Worm (Caenorhabditis elegans) whole organism, L1 larva: Measurements from ENCODE around the gene H28G03.3.

Experiments
- C34B4.2 ChIP-seq: sonication (generic microtip); optimal IDR thresholded peaks from 2 replicates; lab custom pipeline; 2017; ENCODE audit warnings: mild to moderate bottlenecking, missing genetic modification characterization, missing compliant biosample characterization
- F16B12.6 ChIP-seq: fragments of 150-350 bp; optimal IDR thresholded peaks from 2 replicates; lab custom pipeline; 2014; ENCODE audit warnings: missing biosample characterization, missing genetic modification characterization
- alr-1 ChIP-seq: fragments of 200-800 bp; sonication (Bioruptor generic); optimal IDR thresholded peaks from 2 replicates; lab custom pipeline; 2018; ENCODE audit warnings: borderline replicate concordance, mild to moderate bottlenecking, missing genetic modification characterization, missing compliant biosample characterization
- blmp-1 ChIP-seq: fragments of 150-350 bp; optimal IDR thresholded peaks from 2 replicates; lab custom pipeline; 2014; ENCODE audit warnings: missing biosample characterization, missing genetic modification characterization
- ceh-63 ChIP-seq: fragments of 200-800 bp; sonication (Bioruptor generic); optimal IDR thresholded peaks from 2 replicates; lab custom pipeline; 2018; ENCODE audit warnings: mild to moderate bottlenecking, missing genetic modification characterization, missing compliant biosample characterization
- ceh-82 ChIP-seq, 3 experiments: fragments of 150-350 bp in 1 of 3; sonication (generic microtip) in 2 of 3; optimal IDR thresholded peaks; 2 replicates each; lab custom pipeline; 2014 to 2017; ENCODE audit warnings: missing biosample characterization in 3 of 3, missing genetic modification characterization in 3 of 3
- ceh-88 ChIP-seq: fragments of 200-800 bp; sonication (Bioruptor generic); IDR thresholded peaks from 2 replicates; pipeline ENCODE4 v1.3.6; 2022; ENCODE audit warnings: missing genetic modification characterization, missing compliant biosample characterization
- ceh-90 ChIP-seq: sonication (generic microtip); optimal IDR thresholded peaks from 2 replicates; lab custom pipeline; 2016; ENCODE audit warnings: missing genetic modification characterization, missing compliant biosample characterization
- dpl-1 ChIP-seq, 3 experiments: fragments of 150-350 bp in 2 of 3; sonication (generic microtip) in 1 of 3; optimal IDR thresholded peaks; 2 replicates each; lab custom pipeline; 2014 to 2017; ENCODE audit warnings: missing biosample characterization in 3 of 3, missing genetic modification characterization in 3 of 3, missing genetic modification reagents in 3 of 3
- elt-3 ChIP-seq, 6 experiments: fragments of 150-350 bp in 1 of 6; sonication (generic microtip); optimal IDR thresholded peaks; 2 replicates each; lab custom pipeline; 2017 to 2018; ENCODE audit warnings: missing biosample characterization in 6 of 6, missing genetic modification characterization in 6 of 6, inconsistent platforms in 1 of 6
- fkh-10 ChIP-seq: sonication (generic microtip); optimal IDR thresholded peaks from 2 replicates; lab custom pipeline; 2017; ENCODE audit warnings: missing biosample characterization, missing genetic modification reagents, missing genetic modification characterization
- fkh-8 ChIP-seq: sonication (generic microtip); optimal IDR thresholded peaks from 2 replicates; lab custom pipeline; 2016; ENCODE audit warnings: mild to moderate bottlenecking, missing genetic modification characterization, missing compliant biosample characterization
- grh-1 ChIP-seq: fragments of 200-800 bp; sonication (Bioruptor generic); IDR thresholded peaks from 2 replicates; pipeline ENCODE4 v1.3.6; 2022; ENCODE audit warnings: missing genetic modification reagents, missing genetic modification characterization, missing compliant biosample characterization
- irx-1 ChIP-seq: sonication (generic microtip); optimal IDR thresholded peaks from 2 replicates; lab custom pipeline; 2016; ENCODE audit warnings: missing genetic modification characterization, missing compliant biosample characterization
- jun-1 ChIP-seq: fragments of 150-350 bp; optimal IDR thresholded peaks from 2 replicates; lab custom pipeline; 2014; ENCODE audit warnings: missing biosample characterization, missing genetic modification reagents, missing genetic modification characterization
- lin-13 ChIP-seq: fragments of 150-350 bp; optimal IDR thresholded peaks from 2 replicates; lab custom pipeline; 2014; ENCODE audit warnings: missing biosample characterization, missing genetic modification reagents, missing genetic modification characterization
- lin-14 ChIP-seq: fragments of 200-800 bp; sonication (Bioruptor generic); optimal IDR thresholded peaks from 2 replicates; lab custom pipeline; 2018; ENCODE audit warnings: mild to moderate bottlenecking, missing genetic modification characterization, moderate library complexity, missing compliant biosample characterization
- lin-15B ChIP-seq: fragments of 150-350 bp; sonication (generic microtip); optimal IDR thresholded peaks from 3 replicates; lab custom pipeline; 2014; ENCODE audit warnings: missing biosample characterization, missing genetic modification characterization
- lin-35 ChIP-seq, 2 experiments: fragments of 150-350 bp; optimal IDR thresholded peaks; 2 replicates each; lab custom pipeline; 2014; ENCODE audit warnings: missing biosample characterization in 2 of 2, missing genetic modification characterization in 2 of 2, missing genetic modification reagents in 2 of 2
- lsy-2 ChIP-seq, 2 experiments: fragments of 150-350 bp; optimal IDR thresholded peaks; 2 replicates each; lab custom pipeline; 2014; ENCODE audit warnings: missing biosample characterization in 2 of 2, missing genetic modification characterization in 2 of 2
- mep-1 ChIP-seq: fragments of 150-350 bp; optimal IDR thresholded peaks from 2 replicates; lab custom pipeline; 2014; ENCODE audit warnings: missing biosample characterization, missing genetic modification characterization
- nhr-12 ChIP-seq: sonication (generic microtip); optimal IDR thresholded peaks from 2 replicates; lab custom pipeline; 2017; ENCODE audit warnings: missing biosample characterization, missing genetic modification characterization
- nhr-19 ChIP-seq: fragments of 200-800 bp; sonication (Bioruptor generic); conservative IDR thresholded peaks from 2 replicates; pipeline ENCODE4 v1.3.6; 2022; ENCODE audit warnings: missing genetic modification characterization, missing compliant biosample characterization
- nhr-20 ChIP-seq: sonication (generic microtip); optimal IDR thresholded peaks from 2 replicates; lab custom pipeline; 2016; ENCODE audit warnings: mild to moderate bottlenecking, missing genetic modification characterization, missing compliant biosample characterization
- nhr-28 ChIP-seq: fragments of 150-350 bp; optimal IDR thresholded peaks from 2 replicates; lab custom pipeline; 2014; ENCODE audit warnings: missing biosample characterization, missing genetic modification characterization
- nhr-71 ChIP-seq: sonication (generic microtip); optimal IDR thresholded peaks from 2 replicates; lab custom pipeline; 2016; ENCODE audit warnings: mild to moderate bottlenecking, missing genetic modification characterization, moderate library complexity, missing compliant biosample characterization
- nhr-76 ChIP-seq: sonication (generic microtip); optimal IDR thresholded peaks from 2 replicates; lab custom pipeline; 2017; ENCODE audit warnings: missing biosample characterization, missing genetic modification characterization
- nhr-77 ChIP-seq: fragments of 150-350 bp; optimal IDR thresholded peaks from 2 replicates; lab custom pipeline; 2014; ENCODE audit warnings: missing biosample characterization, missing genetic modification characterization
- nhr-85 ChIP-seq: sonication (generic microtip); peaks from one replicate; lab custom pipeline; 2016; ENCODE audit warnings: missing genetic modification characterization, inconsistent platforms, missing compliant biosample characterization
- nhr-90 ChIP-seq: sonication (generic microtip); optimal IDR thresholded peaks from 2 replicates; lab custom pipeline; 2016; ENCODE audit warnings: mild to moderate bottlenecking, missing genetic modification characterization, missing compliant biosample characterization; ENCODE audit not compliant: poor library complexity
- pqm-1 ChIP-seq: sonication (generic microtip); optimal IDR thresholded peaks from 3 replicates; lab custom pipeline; 2017; ENCODE audit warnings: missing biosample characterization, missing genetic modification characterization
- rnt-1 ChIP-seq: sonication (generic microtip); optimal IDR thresholded peaks from 2 replicates; lab custom pipeline; 2016; ENCODE audit warnings: mild to moderate bottlenecking, missing genetic modification characterization, moderate library complexity, missing compliant biosample characterization
- skn-1 ChIP-seq: fragments of 150-350 bp; optimal IDR thresholded peaks from 2 replicates; lab custom pipeline; 2014; ENCODE audit warnings: missing biosample characterization, missing genetic modification characterization
- snpc-4 ChIP-seq: fragments of 150-350 bp; optimal IDR thresholded peaks from 2 replicates; lab custom pipeline; 2014; ENCODE audit warnings: missing biosample characterization, missing genetic modification characterization
- sox-4 ChIP-seq: sonication (generic microtip); optimal IDR thresholded peaks from 2 replicates; lab custom pipeline; 2016; ENCODE audit warnings: missing genetic modification characterization, missing compliant biosample characterization
- sup-37 ChIP-seq: fragments of 200-800 bp; sonication (Bioruptor generic); optimal IDR thresholded peaks from 2 replicates; lab custom pipeline; 2018; ENCODE audit warnings: mild to moderate bottlenecking, missing genetic modification characterization, missing compliant biosample characterization
- swsn-7 ChIP-seq: sonication (generic microtip); optimal IDR thresholded peaks from 2 replicates; lab custom pipeline; 2016; ENCODE audit warnings: missing genetic modification characterization, missing compliant biosample characterization
- tbx-2 ChIP-seq: sonication (generic microtip); optimal IDR thresholded peaks from 2 replicates; lab custom pipeline; 2016; ENCODE audit warnings: missing genetic modification characterization, missing compliant biosample characterization
- unc-30 ChIP-seq: sonication (generic microtip); optimal IDR thresholded peaks from 2 replicates; lab custom pipeline; 2017; ENCODE audit warnings: missing biosample characterization, missing genetic modification characterization
- unc-86 ChIP-seq: sonication (generic microtip); optimal IDR thresholded peaks from 2 replicates; lab custom pipeline; 2016; ENCODE audit warnings: missing genetic modification characterization, missing compliant biosample characterization
- zip-4 ChIP-seq: fragments of 200-800 bp; sonication (Bioruptor generic); optimal IDR thresholded peaks from 2 replicates; lab custom pipeline; 2018; ENCODE audit warnings: mild to moderate bottlenecking, missing genetic modification characterization, moderate library complexity, missing compliant biosample characterization

Gene H28G03.3

ce11 chrX:5210927-5211655 lies 15.1 kb downstream of the H28G03.3 start:
- TF ChIP-seq ceh-90 (no peak), nhr-71 (tag; lab: Kevin White, UChicago) (no peak), nhr-28 (tag; lab: Kevin White, UChicago) (no peak), lin-35 (GFP tag; optimal IDR thresholded peaks at IDR 0.05; lab: Kevin White, UChicago) (peak in 1 of 2 experiments; percentile 29), nhr-19 (GFP tag; lab: Robert Waterston, UW) (peak; percentile 21; the same call in 1 of the 2 replicates), nhr-85 (tag; lab: Kevin White, UChicago) (peak; percentile 77), nhr-12 (tag; lab: Kevin White, UChicago) (no peak), sox-4 (no peak), ceh-82 (tag; optimal IDR thresholded peaks at IDR 0.05; lab: Kevin White, UChicago) (no peak), ceh-88 (GFP tag; lab: Robert Waterston, UW) (no peak), dpl-1 (GFP tag; optimal IDR thresholded peaks at IDR 0.05; lab: Kevin White, UChicago) (no peak), blmp-1 (tag; lab: Kevin White, UChicago) (peak; percentile 57), fkh-8 (tag; lab: Kevin White, UChicago) (no peak), zip-4 (no peak), snpc-4 (tag; lab: Kevin White, UChicago) (no peak), C34B4.2 (tag; lab: Kevin White, UChicago) (no peak), ceh-63 (GFP tag; lab: Kevin White, UChicago) (no peak), nhr-20 (tag; lab: Kevin White, UChicago) (peak; percentile 25), grh-1 (GFP tag; lab: Robert Waterston, UW) (no peak), pqm-1 (tag; lab: Kevin White, UChicago) (no peak), nhr-90 (tag; lab: Kevin White, UChicago) (peak; percentile 9)

ce11 chrX:5210524-5210923 lies 15.6 kb downstream of the H28G03.3 start:
- TF ChIP-seq unc-86 (tag; lab: Kevin White, UChicago) (peak; percentile 6), lin-13 (no peak), tbx-2 (peak; percentile 53), lin-15B (tag; lab: Kevin White, UChicago) (no peak), ceh-63 (GFP tag; lab: Kevin White, UChicago) (no peak), fkh-10 (peak; percentile 80), unc-30 (tag; lab: Kevin White, UChicago) (no peak), lin-35 (GFP tag; optimal IDR thresholded peaks at IDR 0.05; lab: Kevin White, UChicago) (peak in 1 of 2 experiments; percentile 0), nhr-76 (tag; lab: Kevin White, UChicago) (no peak), jun-1 (tag; lab: Kevin White, UChicago) (no peak), fkh-8 (tag; lab: Kevin White, UChicago) (peak; percentile 2), lsy-2 (tag; optimal IDR thresholded peaks at IDR 0.05; lab: Kevin White, UChicago) (peak; percentile 16 to 31), nhr-77 (peak; percentile 17), sup-37 (GFP tag; lab: Kevin White, UChicago) (peak; percentile 12), mep-1 (tag; lab: Kevin White, UChicago) (no peak), elt-3 (tag; optimal IDR thresholded peaks at IDR 0.05; lab: Kevin White, UChicago) (no peak), swsn-7 (peak; percentile 45), nhr-19 (GFP tag; lab: Robert Waterston, UW) (peak; percentile 36), ceh-90 (no peak), alr-1 (tag; lab: Kevin White, UChicago) (no peak), nhr-71 (tag; lab: Kevin White, UChicago) (peak; percentile 53), F16B12.6 (tag; lab: Kevin White, UChicago) (no peak), ceh-82 (tag; optimal IDR thresholded peaks at IDR 0.05; lab: Kevin White, UChicago) (peak; percentile 7 to 36 (median 29)), irx-1 (tag; lab: Kevin White, UChicago) (no peak), lin-14 (GFP tag; lab: Kevin White, UChicago) (peak; percentile 87), ceh-88 (GFP tag; lab: Robert Waterston, UW) (no peak), skn-1 (tag; lab: Kevin White, UChicago) (peak; percentile 8), rnt-1 (peak; percentile 34)
